Fruit fly (Drosophila melanogaster) whole organism: ENCODE measurements around the gene PolQ.

Source experiments
- CG8478 ChIP-seq: fragments of >200 bp; optimal IDR thresholded peaks from 2 replicates; lab custom pipeline; 2018; ENCODE audit warnings: inconsistent platforms
- psq ChIP-seq: fragments of >200 bp; optimal IDR thresholded peaks from 2 replicates; lab custom pipeline; 2017

dm6 chr3R:12719627-12720343 lies 7.7 kb upstream of the PolQ start:
- TF ChIP-seq CG8478 = no peak
- no peak for TF ChIP-seq psq (lab: Kevin White, UChicago)
